Fruit fly (Drosophila melanogaster): ENCODE results near the gene fan.

dm6 chr3L:8128396-8129050 lies 19.6 kb downstream of the fan start:
- TF ChIP-seq CG8478 (optimal IDR thresholded peaks at IDR 0.05) (no peak), usp (GFP tag; optimal IDR thresholded peaks at IDR 0.05) (no peak)
